Worm (Caenorhabditis elegans) whole organism, L1 larva: ENCODE results near the gene lec-10.

ENCODE experiments used
- C04F5.9 ChIP-seq: sonication (generic microtip); optimal IDR thresholded peaks from 2 replicates; lab custom pipeline; 2016; ENCODE audit warnings: missing genetic modification characterization, missing compliant biosample characterization
- C16A3.4 ChIP-seq: fragments of 150-350 bp; optimal IDR thresholded peaks from 2 replicates; lab custom pipeline; 2014; ENCODE audit warnings: missing biosample characterization, missing genetic modification characterization
- F16B12.6 ChIP-seq: fragments of 150-350 bp; optimal IDR thresholded peaks from 2 replicates; lab custom pipeline; 2014; ENCODE audit warnings: missing biosample characterization, missing genetic modification characterization
- Y116A8C.19 ChIP-seq: sonication (generic microtip); optimal IDR thresholded peaks from 2 replicates; lab custom pipeline; 2016; ENCODE audit warnings: missing compliant biosample characterization, missing genetic modification characterization, borderline replicate concordance
- alr-1 ChIP-seq: fragments of 200-800 bp; sonication (Bioruptor generic); optimal IDR thresholded peaks from 2 replicates; lab custom pipeline; 2018; ENCODE audit warnings: borderline replicate concordance, mild to moderate bottlenecking, missing genetic modification characterization, missing compliant biosample characterization
- blmp-1 ChIP-seq: fragments of 150-350 bp; optimal IDR thresholded peaks from 2 replicates; lab custom pipeline; 2014; ENCODE audit warnings: missing biosample characterization, missing genetic modification characterization
- ceh-88 ChIP-seq: fragments of 200-800 bp; sonication (Bioruptor generic); IDR thresholded peaks from 2 replicates; pipeline ENCODE4 v1.3.6; 2022; ENCODE audit warnings: missing genetic modification characterization, missing compliant biosample characterization
- ceh-90 ChIP-seq: sonication (generic microtip); optimal IDR thresholded peaks from 2 replicates; lab custom pipeline; 2016; ENCODE audit warnings: missing genetic modification characterization, missing compliant biosample characterization
- dsc-1 ChIP-seq: sonication (generic microtip); optimal IDR thresholded peaks from 2 replicates; lab custom pipeline; 2016; ENCODE audit warnings: mild to moderate bottlenecking, missing genetic modification characterization, missing compliant biosample characterization
- efl-1 ChIP-seq, 4 experiments: fragments of 150-350 bp; optimal IDR thresholded peaks in 3 of 4; peaks in 1 of 4; 1 replicate in 1 of 4; 2 replicates in 3 of 4; lab custom pipeline; 2014; ENCODE audit warnings: missing biosample characterization in 2 of 4, missing genetic modification characterization in 2 of 4, missing genetic modification reagents in 2 of 4
- efl-3 ChIP-seq: fragments of 200-800 bp; sonication (Bioruptor generic); optimal IDR thresholded peaks from 2 replicates; lab custom pipeline; 2018; ENCODE audit warnings: mild to moderate bottlenecking, missing genetic modification characterization, missing compliant biosample characterization
- egl-13 ChIP-seq: sonication (generic microtip); optimal IDR thresholded peaks from 2 replicates; lab custom pipeline; 2016; ENCODE audit warnings: missing genotype, missing genetic modification reagents, missing genetic modification characterization, missing compliant biosample characterization
- elt-2 ChIP-seq: sonication (generic microtip); optimal IDR thresholded peaks from 2 replicates; lab custom pipeline; 2016; ENCODE audit warnings: missing genetic modification characterization, mild to moderate bottlenecking, inconsistent platforms, missing compliant biosample characterization, missing genetic modification reagents
- elt-3 ChIP-seq, 6 experiments: fragments of 150-350 bp in 1 of 6; sonication (generic microtip); optimal IDR thresholded peaks; 2 replicates each; lab custom pipeline; 2017 to 2018; ENCODE audit warnings: missing biosample characterization in 6 of 6, missing genetic modification characterization in 6 of 6, inconsistent platforms in 1 of 6
- fkh-10 ChIP-seq: sonication (generic microtip); optimal IDR thresholded peaks from 2 replicates; lab custom pipeline; 2017; ENCODE audit warnings: missing biosample characterization, missing genetic modification reagents, missing genetic modification characterization
- fkh-8 ChIP-seq: sonication (generic microtip); optimal IDR thresholded peaks from 2 replicates; lab custom pipeline; 2016; ENCODE audit warnings: mild to moderate bottlenecking, missing genetic modification characterization, missing compliant biosample characterization
- isw-1 ChIP-seq: fragments of 200-800 bp; sonication (Bioruptor generic); IDR thresholded peaks from 2 replicates; pipeline ENCODE4 v1.3.6; 2022; ENCODE audit warnings: missing genetic modification characterization, missing compliant biosample characterization
- jun-1 ChIP-seq: fragments of 150-350 bp; optimal IDR thresholded peaks from 2 replicates; lab custom pipeline; 2014; ENCODE audit warnings: missing biosample characterization, missing genetic modification reagents, missing genetic modification characterization
- lin-13 ChIP-seq: fragments of 150-350 bp; optimal IDR thresholded peaks from 2 replicates; lab custom pipeline; 2014; ENCODE audit warnings: missing biosample characterization, missing genetic modification reagents, missing genetic modification characterization
- lin-14 ChIP-seq: fragments of 200-800 bp; sonication (Bioruptor generic); optimal IDR thresholded peaks from 2 replicates; lab custom pipeline; 2018; ENCODE audit warnings: mild to moderate bottlenecking, missing genetic modification characterization, moderate library complexity, missing compliant biosample characterization
- lsy-2 ChIP-seq, 2 experiments: fragments of 150-350 bp; optimal IDR thresholded peaks; 2 replicates each; lab custom pipeline; 2014; ENCODE audit warnings: missing biosample characterization in 2 of 2, missing genetic modification characterization in 2 of 2
- mab-9 ChIP-seq: fragments of 200-800 bp; sonication (Bioruptor generic); IDR thresholded peaks from 2 replicates; pipeline ENCODE4 v1.3.6; 2022; ENCODE audit warnings: missing genetic modification reagents, missing genetic modification characterization, missing compliant biosample characterization
- mef-2 ChIP-seq: fragments of 150-350 bp; optimal IDR thresholded peaks from 2 replicates; lab custom pipeline; 2014; ENCODE audit warnings: missing biosample characterization, missing genetic modification characterization
- mep-1 ChIP-seq: fragments of 150-350 bp; optimal IDR thresholded peaks from 2 replicates; lab custom pipeline; 2014; ENCODE audit warnings: missing biosample characterization, missing genetic modification characterization
- nhr-12 ChIP-seq: sonication (generic microtip); optimal IDR thresholded peaks from 2 replicates; lab custom pipeline; 2017; ENCODE audit warnings: missing biosample characterization, missing genetic modification characterization
- nhr-28 ChIP-seq: fragments of 150-350 bp; optimal IDR thresholded peaks from 2 replicates; lab custom pipeline; 2014; ENCODE audit warnings: missing biosample characterization, missing genetic modification characterization
- nhr-85 ChIP-seq: sonication (generic microtip); peaks from one replicate; lab custom pipeline; 2016; ENCODE audit warnings: missing genetic modification characterization, inconsistent platforms, missing compliant biosample characterization
- nhr-90 ChIP-seq: sonication (generic microtip); optimal IDR thresholded peaks from 2 replicates; lab custom pipeline; 2016; ENCODE audit warnings: mild to moderate bottlenecking, missing genetic modification characterization, missing compliant biosample characterization; ENCODE audit not compliant: poor library complexity
- pag-3 ChIP-seq: sonication (generic microtip); optimal IDR thresholded peaks from 2 replicates; lab custom pipeline; 2017; ENCODE audit warnings: missing genetic modification characterization, mild to moderate bottlenecking, missing compliant biosample characterization, antibody characterized with exemption, borderline replicate concordance; ENCODE audit not compliant: insufficient read depth
- rnt-1 ChIP-seq: sonication (generic microtip); optimal IDR thresholded peaks from 2 replicates; lab custom pipeline; 2016; ENCODE audit warnings: mild to moderate bottlenecking, missing genetic modification characterization, moderate library complexity, missing compliant biosample characterization
- sup-37 ChIP-seq: fragments of 200-800 bp; sonication (Bioruptor generic); optimal IDR thresholded peaks from 2 replicates; lab custom pipeline; 2018; ENCODE audit warnings: mild to moderate bottlenecking, missing genetic modification characterization, missing compliant biosample characterization
- swsn-7 ChIP-seq: sonication (generic microtip); optimal IDR thresholded peaks from 2 replicates; lab custom pipeline; 2016; ENCODE audit warnings: missing genetic modification characterization, missing compliant biosample characterization
- unc-30 ChIP-seq: sonication (generic microtip); optimal IDR thresholded peaks from 2 replicates; lab custom pipeline; 2017; ENCODE audit warnings: missing biosample characterization, missing genetic modification characterization
- unc-98 ChIP-seq: fragments of 200-800 bp; sonication (Bioruptor generic); IDR thresholded peaks from 2 replicates; pipeline ENCODE4 v1.3.6; 2022; ENCODE audit warnings: missing genetic modification characterization, missing compliant biosample characterization
- xbp-1 ChIP-seq: sonication (generic microtip); optimal IDR thresholded peaks from 2 replicates; lab custom pipeline; 2016; ENCODE audit warnings: missing genetic modification characterization, missing compliant biosample characterization
- zag-1 ChIP-seq: fragments of 150-350 bp; optimal IDR thresholded peaks from 2 replicates; lab custom pipeline; 2014; ENCODE audit warnings: missing biosample characterization, missing genetic modification characterization
- zip-4 ChIP-seq: fragments of 200-800 bp; sonication (Bioruptor generic); optimal IDR thresholded peaks from 2 replicates; lab custom pipeline; 2018; ENCODE audit warnings: mild to moderate bottlenecking, missing genetic modification characterization, moderate library complexity, missing compliant biosample characterization

Gene lec-10

ce11 chrV:6513786-6514430 is 25.0 kb upstream of the lec-10 start:
- TF ChIP-seq zip-4 (GFP tag; lab: Kevin White, UChicago) (no peak), nhr-85 (tag; lab: Kevin White, UChicago) (peak; percentile 6), blmp-1 (tag; lab: Kevin White, UChicago) (peak; percentile 70), dsc-1 (tag; lab: Kevin White, UChicago) (no peak), efl-3 (GFP tag; lab: Kevin White, UChicago) (no peak), sup-37 (GFP tag; lab: Kevin White, UChicago) (no peak), elt-3 (tag; optimal IDR thresholded peaks at IDR 0.05; lab: Kevin White, UChicago) (peak in 1 of 6 experiments; percentile 4), swsn-7 (tag; lab: Kevin White, UChicago) (no peak), isw-1 (no peak)

ce11 chrV:6513356-6513755 is 24.4 kb upstream of the lec-10 start:
- TF ChIP-seq ceh-88 (no peak), nhr-90 (tag; lab: Kevin White, UChicago) (peak; percentile 19), lin-14 (GFP tag; lab: Kevin White, UChicago) (peak; percentile 72), efl-1 (optimal IDR thresholded peaks at IDR 0.05; lab: Kevin White, UChicago) (no peak), efl-1 (GFP tag; optimal IDR thresholded peaks at IDR 0.05 in 1 of 2; lab: Kevin White, UChicago) (peak in 1 of 2 experiments; percentile 59), elt-3 (tag; optimal IDR thresholded peaks at IDR 0.05; lab: Kevin White, UChicago) (peak in 1 of 6 experiments; percentile 32), blmp-1 (tag; lab: Kevin White, UChicago) (peak; percentile 94), zag-1 (tag; lab: Kevin White, UChicago) (no peak), xbp-1 (peak; percentile 22), elt-2 (tag; lab: Kevin White, UChicago) (no peak)

- TF ChIP-seq rnt-1 (tag; lab: Kevin White, UChicago), result no peak
- no peak for TF ChIP-seq efl-1 (optimal IDR thresholded peaks at IDR 0.05; lab: Kevin White, UChicago)
- TF ChIP-seq efl-1 (GFP tag; optimal IDR thresholded peaks at IDR 0.05 in 1 of 2; lab: Kevin White, UChicago), result peak in 1 of 2 experiments; percentile 24
- peak in 1 of 6 experiments; percentile 23 for TF ChIP-seq elt-3 (tag; optimal IDR thresholded peaks at IDR 0.05; lab: Kevin White, UChicago)
- no peak for TF ChIP-seq lin-13
These were observed 22.2 kb upstream of the lec-10 start, which contains the start of gene ubh-1 for ce11 chrV:6511121-6511520. TSS of gene ubh-1 (minus strand) at chrV:6511409.

- no peak for TF ChIP-seq mef-2 (tag; lab: Kevin White, UChicago)
- TF ChIP-seq lsy-2 (tag; optimal IDR thresholded peaks at IDR 0.05; lab: Kevin White, UChicago), result peak in 1 of 2 experiments; percentile 50
These were observed 21.7 kb upstream of the lec-10 start for ce11 chrV:6510622-6511021.

ce11 chrV:6509717-6510116 is 20.8 kb upstream of the lec-10 start, which contains the start of gene ubh-2:
TSS of gene ubh-2 (minus strand) at chrV:6509817.
- no peak for TF ChIP-seq F16B12.6 (tag; lab: Kevin White, UChicago)
- TF ChIP-seq ceh-88, result no peak
- no peak for TF ChIP-seq zip-4 (GFP tag; lab: Kevin White, UChicago)
- no peak for TF ChIP-seq rnt-1 (tag; lab: Kevin White, UChicago)
- TF ChIP-seq jun-1 (tag; lab: Kevin White, UChicago), result no peak
- no peak for TF ChIP-seq mef-2 (tag; lab: Kevin White, UChicago)
- TF ChIP-seq egl-13, result no peak
- no peak for TF ChIP-seq blmp-1 (tag; lab: Kevin White, UChicago)
- TF ChIP-seq C04F5.9, result no peak
- no peak for TF ChIP-seq unc-98 (GFP tag; lab: Robert Waterston, UW)
- TF ChIP-seq nhr-90 (tag; lab: Kevin White, UChicago), result no peak

ce11 chrV:6508703-6509102 is 19.8 kb upstream of the lec-10 start, which contains the start of gene ubh-3:
TSS of gene ubh-3 (minus strand) at chrV:6508803.
- TF ChIP-seq mab-9 (GFP tag; lab: Robert Waterston, UW) (no peak), ceh-90 (tag; lab: Kevin White, UChicago) (no peak), elt-2 (tag; lab: Kevin White, UChicago) (no peak), fkh-10 (GFP tag; lab: Kevin White, UChicago) (no peak), nhr-12 (tag; lab: Kevin White, UChicago) (no peak), mep-1 (tag; lab: Kevin White, UChicago) (no peak), fkh-8 (no peak), alr-1 (tag; lab: Kevin White, UChicago) (no peak), pag-3 (tag; lab: Kevin White, UChicago) (no peak), nhr-28 (tag; lab: Kevin White, UChicago) (no peak), C16A3.4 (tag; lab: Kevin White, UChicago) (no peak), unc-30 (tag; lab: Kevin White, UChicago) (no peak), Y116A8C.19 (no peak)
